Worm (Caenorhabditis elegans) whole organism, early embryonic: ENCODE results near the gene C54E4.4.
"Not testable (repeated sequence)": the region's sequence is repeated elsewhere in the genome, so short reads cannot be mapped to it uniquely, and the experiment has no call there.

ENCODE experiments used
- B0310.2 ChIP-seq: sonication (generic microtip); optimal IDR thresholded peaks from 2 replicates; lab custom pipeline; 2016; ENCODE audit warnings: mild to moderate bottlenecking, missing genetic modification characterization, missing compliant biosample characterization
- F13C5.2 ChIP-seq: sonication (generic microtip); optimal IDR thresholded peaks from 2 replicates; lab custom pipeline; 2017; ENCODE audit warnings: mild to moderate bottlenecking, missing genetic modification characterization, inconsistent platforms, missing compliant biosample characterization
- ama-1 ChIP-seq: fragments of 150-350 bp; optimal IDR thresholded peaks from 2 replicates; lab custom pipeline; 2014
- ceh-13 ChIP-seq: fragments of 200-800 bp; sonication (Bioruptor generic); optimal IDR thresholded peaks from 2 replicates; lab custom pipeline; 2018; ENCODE audit warnings: mild to moderate bottlenecking, missing genetic modification characterization, missing compliant biosample characterization
- ceh-36 ChIP-seq: sonication (generic microtip); optimal IDR thresholded peaks from 2 replicates; lab custom pipeline; 2016; ENCODE audit warnings: missing genetic modification characterization, inconsistent platforms, missing compliant biosample characterization
- flt-1 ChIP-seq: fragments of 200-800 bp; sonication (Bioruptor generic); IDR thresholded peaks from 2 replicates; pipeline ENCODE4 v1.3.6; 2022; ENCODE audit warnings: missing genetic modification characterization, missing compliant biosample characterization
- hmbx-1 ChIP-seq: sonication (generic microtip); optimal IDR thresholded peaks from 2 replicates; lab custom pipeline; 2016; ENCODE audit warnings: mild to moderate bottlenecking, missing genetic modification characterization, missing compliant biosample characterization
- hmg-4 ChIP-seq: fragments of 200-800 bp; sonication (Bioruptor generic); optimal IDR thresholded peaks from 2 replicates; lab custom pipeline; 2018; ENCODE audit warnings: mild to moderate bottlenecking, missing genetic modification characterization, missing compliant biosample characterization
- pes-1 ChIP-seq: fragments of 200-800 bp; sonication (Bioruptor generic); IDR thresholded peaks from 2 replicates; pipeline ENCODE4 v1.3.6; 2022; ENCODE audit warnings: missing genetic modification reagents, missing genetic modification characterization, missing compliant biosample characterization
- sea-1 ChIP-seq: fragments of 200-800 bp; sonication (Bioruptor generic); conservative IDR thresholded peaks from 2 replicates; pipeline ENCODE4 v1.3.6; 2022; ENCODE audit warnings: missing genetic modification characterization, missing compliant biosample characterization
- tbx-11 ChIP-seq: fragments of 200-800 bp; sonication (Bioruptor generic); IDR thresholded peaks from 2 replicates; pipeline ENCODE4 v1.3.6; 2022; ENCODE audit warnings: missing genetic modification characterization, missing compliant biosample characterization
- tra-4 ChIP-seq: sonication (generic microtip); optimal IDR thresholded peaks from 2 replicates; lab custom pipeline; 2017; ENCODE audit warnings: missing genetic modification characterization, missing compliant biosample characterization

ce11 chrIV:2135880-2136279 lies 32.5 kb downstream of the C54E4.4 start:
- peak; percentile 57 for TF ChIP-seq pes-1 (GFP tag; lab: Robert Waterston, UW)
- TF ChIP-seq tbx-11; ama-1 (lab: Kevin White, UChicago); tra-4 (tag; lab: Kevin White, UChicago); F13C5.2 (tag; lab: Kevin White, UChicago); ceh-13 (GFP tag; lab: Kevin White, UChicago); sea-1 (GFP tag; lab: Robert Waterston, UW); hmg-4; ceh-36 (tag; lab: Kevin White, UChicago); B0310.2; flt-1 (GFP tag; lab: Robert Waterston, UW); hmbx-1: not testable (repeated sequence)
